Worm (Caenorhabditis elegans): ENCODE measurements around the gene C07G1.6.

C07G1.6 gene

DNA sequence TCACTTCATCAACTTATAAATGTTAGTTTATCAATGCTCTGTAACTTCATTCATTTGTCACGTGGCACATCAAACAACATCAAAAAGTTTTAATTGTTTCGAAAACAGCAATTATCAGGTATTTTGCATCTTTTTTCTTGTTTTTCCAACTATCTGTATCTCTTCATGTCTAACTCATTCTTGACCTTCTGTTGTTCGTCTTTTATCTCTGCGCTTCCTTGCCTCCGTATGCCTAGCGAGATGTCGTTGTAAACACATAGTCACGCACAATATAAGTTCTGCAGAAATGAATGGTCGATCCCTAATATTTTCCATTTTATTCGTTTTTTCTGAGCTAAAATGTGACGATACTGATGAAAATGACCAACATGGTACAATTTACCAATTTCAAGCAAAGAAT lies 11.7 kb upstream of the C07G1.6 start, which contains the start of gene gpx-6:
Gene gpx-6 (plus strand): TSS at position 257 of the 400 bp plus-strand sequence.
- peak; percentile 55 for TF ChIP-seq nhr-28 (tag; optimal IDR thresholded peaks at IDR 0.05)
- no peak for TF ChIP-seq ztf-7 (tag; optimal IDR thresholded peaks at IDR 0.05)
- TF ChIP-seq dve-1 (tag; optimal IDR thresholded peaks at IDR 0.05; ENCODE audit: insufficient read depth): no peak
- TF ChIP-seq set-16 (GFP tag; IDR thresholded peaks at IDR 0.05): no peak
- no peak for TF ChIP-seq snpc-1.2 (GFP tag; IDR thresholded peaks at IDR 0.05)
- TF ChIP-seq nhr-25 (tag; optimal IDR thresholded peaks at IDR 0.05; ENCODE audit: borderline replicate concordance, insufficient read depth): no peak
- no peak for TF ChIP-seq zag-1 (tag; optimal IDR thresholded peaks at IDR 0.05)
- no peak for TF ChIP-seq aly-2 (tag; optimal IDR thresholded peaks at IDR 0.05)
- TF ChIP-seq daf-12 (tag; optimal IDR thresholded peaks at IDR 0.05): no peak
- TF ChIP-seq cey-2 (tag; optimal IDR thresholded peaks at IDR 0.05; ENCODE audit: borderline replicate concordance, insufficient read depth): no peak
- TF ChIP-seq lir-3 (tag; optimal IDR thresholded peaks at IDR 0.05): no peak
- peak in 1 of 2 experiments; percentile 48 for TF ChIP-seq mdl-1 (tag; optimal IDR thresholded peaks at IDR 0.05)
- TF ChIP-seq nhr-77 (tag; optimal IDR thresholded peaks at IDR 0.05): no peak
- TF ChIP-seq nhr-10 (tag; optimal IDR thresholded peaks at IDR 0.05): no peak
- no peak for TF ChIP-seq zfp-2 (tag; optimal IDR thresholded peaks at IDR 0.05)
- TF ChIP-seq snpc-4 (tag; optimal IDR thresholded peaks at IDR 0.05): no peak
- no peak for TF ChIP-seq daf-16 (GFP tag; optimal IDR thresholded peaks at IDR 0.05)
- TF ChIP-seq daf-16 (tag; optimal IDR thresholded peaks at IDR 0.05): peak; percentile 86
- no peak for TF ChIP-seq egl-43 (GFP tag; IDR thresholded peaks at IDR 0.05)
- no peak for TF ChIP-seq unc-130 (GFP tag; optimal IDR thresholded peaks at IDR 0.05)
- TF ChIP-seq dmd-8 (GFP tag; IDR thresholded peaks at IDR 0.05): no peak

ce11 chrIV:8219987-8220386 lies 9.8 kb upstream of the C07G1.6 start, which contains the start of gene ocr-2:
Gene ocr-2 (minus strand): TSS chrIV:8220087.
- TF ChIP-seq skn-1 (tag; optimal IDR thresholded peaks at IDR 0.05) (no peak), rbr-2 (tag; optimal IDR thresholded peaks at IDR 0.05) (no peak), nhr-237 (tag; optimal IDR thresholded peaks at IDR 0.05) (no peak), nhr-48 (tag; optimal IDR thresholded peaks at IDR 0.05) (no peak), mes-2 (tag; optimal IDR thresholded peaks at IDR 0.05; ENCODE audit: poor library complexity, severe bottlenecking) (no peak), Y75B8A.6 (GFP tag; IDR thresholded peaks at IDR 0.05) (no peak), F44E2.7 (GFP tag; IDR thresholded peaks at IDR 0.05) (no peak), mxl-2 (GFP tag; conservative IDR thresholded peaks at IDR 0.05) (no peak)

DNA sequence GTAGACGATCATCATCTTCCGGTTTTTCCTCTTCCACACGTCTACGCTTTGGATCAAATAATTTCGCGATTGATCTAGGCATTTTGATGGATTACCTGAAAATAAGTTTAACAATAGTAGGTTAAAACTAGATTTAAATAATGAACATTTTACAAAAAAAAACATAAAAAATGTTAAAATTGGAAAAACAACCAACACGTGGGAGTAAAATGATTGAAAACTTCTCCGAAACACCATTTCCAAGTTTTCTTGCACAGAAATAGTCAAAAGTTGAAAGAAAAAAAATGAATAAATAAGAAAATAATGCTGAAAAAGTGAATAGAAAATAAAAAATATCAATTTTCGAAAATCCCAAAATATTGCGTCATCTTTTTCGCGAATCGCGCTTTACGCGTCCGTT lies 1.5 kb upstream of the C07G1.6 start, which contains the start of gene C07G1.7:
Gene C07G1.7 (minus strand): TSS at position 101 of the 400 bp plus-strand sequence.
- TF ChIP-seq Y75B8A.6 (GFP tag; IDR thresholded peaks at IDR 0.05) (no peak), ceh-82 (tag; optimal IDR thresholded peaks at IDR 0.05) (no peak), mxl-2 (GFP tag; conservative IDR thresholded peaks at IDR 0.05) (no peak), ceh-28 (tag; optimal IDR thresholded peaks at IDR 0.05) (no peak), ceh-20 (GFP tag; IDR thresholded peaks at IDR 0.05) (no peak), nhr-48 (tag; optimal IDR thresholded peaks at IDR 0.05) (no peak), daf-19 (GFP tag; conservative IDR thresholded peaks at IDR 0.05) (no peak), lin-1 (GFP tag; IDR thresholded peaks at IDR 0.05) (no peak), snpc-1.2 (GFP tag; IDR thresholded peaks at IDR 0.05) (no peak), nhr-77 (tag; optimal IDR thresholded peaks at IDR 0.05) (no peak), T20F7.1 (GFP tag; optimal IDR thresholded peaks at IDR 0.05) (no peak), egl-27 (tag; optimal IDR thresholded peaks at IDR 0.05) (no peak), zip-11 (GFP tag; IDR thresholded peaks at IDR 0.05) (no peak), lim-7 (GFP tag; IDR thresholded peaks at IDR 0.05) (no peak), lin-13 (GFP tag; optimal IDR thresholded peaks at IDR 0.05) (no peak), zfp-3 (GFP tag; conservative IDR thresholded peaks at IDR 0.05) (no peak), R02D3.7 (tag; optimal IDR thresholded peaks at IDR 0.05) (no peak), mxl-3 (GFP tag; optimal IDR thresholded peaks at IDR 0.05) (no peak), nhr-76 (tag; optimal IDR thresholded peaks at IDR 0.05) (no peak), hlh-11 (tag; optimal IDR thresholded peaks at IDR 0.05) (no peak)

All from whole organism, L4 larva.